Fruit fly (Drosophila melanogaster) whole organism, embryonic: ENCODE data around the gene Mst85C.
A peak's percentile ranks its signal among the peaks of the same experiment; 100 is the strongest.

Source experiments
- Abd-B ChIP-seq: fragments of 200-800 bp; sonication (Bioruptor generic); optimal IDR thresholded peaks from 2 replicates; lab custom pipeline; 2018; ENCODE audit warnings: missing biosample characterization, mild to moderate bottlenecking, missing genetic modification characterization, moderate library complexity
- Awh ChIP-seq: fragments of 200-800 bp; sonication (Bioruptor generic); IDR thresholded peaks from 2 replicates; pipeline ENCODE4, ENCODE4 v1.3.6; 2022; ENCODE audit warnings: missing biosample characterization, missing genetic modification characterization
- B-H2 ChIP-seq: fragments of 200-800 bp; sonication (Bioruptor generic); optimal IDR thresholded peaks from 2 replicates; lab custom pipeline; 2018; ENCODE audit warnings: missing biosample characterization, mild to moderate bottlenecking, missing genetic modification characterization
- C15 ChIP-seq: fragments of 200-800 bp; sonication (Bioruptor generic); IDR thresholded peaks from 3 replicates; pipeline ENCODE4 v1.3.6; 2022; ENCODE audit warnings: missing biosample characterization, missing genetic modification characterization
- CG10366 ChIP-seq: fragments of 200-800 bp; sonication (Bioruptor generic); IDR thresholded peaks from 2 replicates; pipeline ENCODE4 v1.3.6; 2022; ENCODE audit warnings: missing biosample characterization, missing genetic modification characterization
- CG11696 ChIP-seq: fragments of 200-800 bp; sonication (Bioruptor generic); IDR thresholded peaks from 2 replicates; pipeline ENCODE4 v1.3.6; 2022; ENCODE audit warnings: missing biosample characterization, missing genetic modification characterization
- CG12155 ChIP-seq: fragments of 200-800 bp; sonication (Bioruptor generic); optimal IDR thresholded peaks from 3 replicates; lab custom pipeline; 2016; ENCODE audit warnings: missing biosample characterization, missing genetic modification characterization
- CG13624 ChIP-seq: fragments of 200-800 bp; sonication (Bioruptor generic); optimal IDR thresholded peaks from 2 replicates; lab custom pipeline; 2016; ENCODE audit warnings: missing biosample characterization, missing genetic modification characterization
- CG14014 ChIP-seq: fragments of 200-800 bp; sonication (Bioruptor generic); IDR thresholded peaks from 2 replicates; pipeline ENCODE4 v1.3.6; 2022; ENCODE audit warnings: missing biosample characterization, missing genetic modification characterization
- CG14710 ChIP-seq: fragments of 200-800 bp; sonication (Bioruptor generic); optimal IDR thresholded peaks from 3 replicates; lab custom pipeline; 2019; ENCODE audit warnings: missing biosample characterization, mild to moderate bottlenecking, missing genetic modification characterization, moderate library complexity
- CG1603 ChIP-seq: fragments of 200-800 bp; sonication (Bioruptor generic); optimal IDR thresholded peaks from 2 replicates; lab custom pipeline; 2019; ENCODE audit warnings: missing biosample characterization, mild to moderate bottlenecking, missing genetic modification characterization, moderate library complexity
- CG17328 ChIP-seq: fragments of 200-800 bp; sonication (Bioruptor generic); IDR thresholded peaks from 2 replicates; pipeline ENCODE4 v1.3.6; 2022; ENCODE audit warnings: missing biosample characterization, missing genetic modification characterization
- CG17359 ChIP-seq: fragments of 200-800 bp; sonication (Bioruptor generic); optimal IDR thresholded peaks from 3 replicates; lab custom pipeline; 2018; ENCODE audit warnings: missing biosample characterization, mild to moderate bottlenecking, missing genetic modification characterization, moderate library complexity
- CG17361 ChIP-seq: fragments of 200-800 bp; sonication (Bioruptor generic); IDR thresholded peaks from 3 replicates; pipeline ENCODE4 v1.3.6; 2022; ENCODE audit warnings: missing biosample characterization, missing genetic modification characterization
- CG18262 ChIP-seq: fragments of 200-800 bp; optimal IDR thresholded peaks from 3 replicates; lab custom pipeline; 2019; ENCODE audit warnings: missing biosample characterization, mild to moderate bottlenecking, missing genetic modification characterization, moderate library complexity
- CG2129 ChIP-seq: fragments of 200-800 bp; sonication (Bioruptor generic); IDR thresholded peaks from 2 replicates; pipeline ENCODE4 v1.3.6; 2022; ENCODE audit warnings: missing biosample characterization, missing genetic modification characterization; ENCODE audit not compliant: partially characterized antibody
- CG31388 ChIP-seq: fragments of 200-800 bp; sonication (Bioruptor generic); optimal IDR thresholded peaks from 2 replicates; lab custom pipeline; 2016; ENCODE audit warnings: missing biosample characterization, missing genetic modification characterization
- CG34224 ChIP-seq: fragments of 200-800 bp; sonication (Bioruptor generic); IDR thresholded peaks from 3 replicates; pipeline ENCODE4 v1.3.6; 2022; ENCODE audit warnings: missing biosample characterization, missing genetic modification characterization; ENCODE audit not compliant: partially characterized antibody
- CG6791 ChIP-seq: fragments of 200-800 bp; sonication (Bioruptor generic); IDR thresholded peaks from 3 replicates; pipeline ENCODE4 v1.3.6; 2022; ENCODE audit warnings: missing biosample characterization, missing genetic modification characterization; ENCODE audit not compliant: partially characterized antibody
- CG7357 ChIP-seq: fragments of 200-800 bp; sonication (Bioruptor generic); IDR thresholded peaks from 3 replicates; pipeline ENCODE4 v1.3.6; 2022; ENCODE audit warnings: missing biosample characterization, missing genetic modification characterization
- CG7963 ChIP-seq: fragments of 200-800 bp; sonication (Bioruptor generic); IDR thresholded peaks from 3 replicates; pipeline ENCODE4 v1.3.6; 2022; ENCODE audit warnings: missing biosample characterization, missing genetic modification characterization; ENCODE audit not compliant: partially characterized antibody
- CG7987 ChIP-seq: fragments of 200-800 bp; sonication (Bioruptor generic); optimal IDR thresholded peaks from 2 replicates; lab custom pipeline; 2018; ENCODE audit warnings: missing biosample characterization, mild to moderate bottlenecking, missing genetic modification characterization, moderate library complexity
- CG8388 ChIP-seq: fragments of 200-800 bp; sonication (Bioruptor generic); optimal IDR thresholded peaks from 2 replicates; lab custom pipeline; 2019; ENCODE audit warnings: missing biosample characterization, mild to moderate bottlenecking, missing genetic modification characterization, moderate library complexity
- CHES-1-like ChIP-seq: fragments of 200-800 bp; sonication (Bioruptor generic); optimal IDR thresholded peaks from 2 replicates; lab custom pipeline; 2016; ENCODE audit warnings: missing biosample characterization, missing genetic modification characterization
- Camta ChIP-seq: fragments of 200-800 bp; sonication (Bioruptor generic); optimal IDR thresholded peaks from 2 replicates; lab custom pipeline; 2016; ENCODE audit warnings: missing biosample characterization, missing genetic modification characterization
- Dek ChIP-seq: fragments of 200-800 bp; sonication (Bioruptor generic); optimal IDR thresholded peaks from 3 replicates; lab custom pipeline; 2019; ENCODE audit warnings: missing biosample characterization, mild to moderate bottlenecking, missing genetic modification characterization, moderate library complexity
- Doc3 ChIP-seq: fragments of 200-800 bp; sonication (Bioruptor generic); IDR thresholded peaks from 3 replicates; pipeline ENCODE4 v1.3.6; 2022; ENCODE audit warnings: missing biosample characterization, missing genetic modification characterization; ENCODE audit not compliant: partially characterized antibody
- Elba2 ChIP-seq: fragments of 200-800 bp; sonication (Bioruptor generic); optimal IDR thresholded peaks from 3 replicates; lab custom pipeline; 2016; ENCODE audit warnings: missing biosample characterization, missing genetic modification characterization
- Ets97D ChIP-seq: fragments of 200-800 bp; sonication (Bioruptor generic); optimal IDR thresholded peaks from 3 replicates; lab custom pipeline; 2016; ENCODE audit warnings: missing biosample characterization, missing genetic modification characterization
- HLH54F ChIP-seq: fragments of 200-800 bp; sonication (Bioruptor generic); optimal IDR thresholded peaks from 3 replicates; lab custom pipeline; 2016; ENCODE audit warnings: missing biosample characterization, missing genetic modification characterization
- MTF-1 ChIP-seq: fragments of 200-800 bp; sonication (Bioruptor generic); optimal IDR thresholded peaks from 2 replicates; lab custom pipeline; 2018; ENCODE audit warnings: missing biosample characterization, mild to moderate bottlenecking, missing genetic modification characterization, borderline replicate concordance
- Taf1 ChIP-seq: fragments of 200-800 bp; sonication (Bioruptor generic); IDR thresholded peaks from 2 replicates; pipeline ENCODE4 v1.3.6; 2022; ENCODE audit warnings: missing biosample characterization, missing genetic modification characterization
- Xbp1 ChIP-seq: fragments of 200-800 bp; sonication (Bioruptor generic); optimal IDR thresholded peaks from 3 replicates; lab custom pipeline; 2016; ENCODE audit warnings: missing biosample characterization, mild to moderate bottlenecking, missing genetic modification characterization
- bab2 ChIP-seq: fragments of 200-800 bp; sonication (Bioruptor generic); optimal IDR thresholded peaks from 2 replicates; lab custom pipeline; 2016; ENCODE audit warnings: missing biosample characterization, missing genetic modification characterization
- cg ChIP-seq: fragments of 200-800 bp; sonication (Bioruptor generic); optimal IDR thresholded peaks from 3 replicates; lab custom pipeline; 2019; ENCODE audit warnings: missing biosample characterization, mild to moderate bottlenecking, missing genetic modification characterization, moderate library complexity
- chinmo ChIP-seq: fragments of 200-800 bp; sonication (Bioruptor generic); IDR thresholded peaks from 4 replicates; pipeline ENCODE4 v1.3.6; 2022; ENCODE audit warnings: missing biosample characterization, missing genetic modification characterization; ENCODE audit not compliant: partially characterized antibody
- dysf ChIP-seq: fragments of 200-800 bp; sonication (Bioruptor generic); IDR thresholded peaks from 3 replicates; pipeline ENCODE4 v1.3.6; 2022; ENCODE audit warnings: missing biosample characterization, missing genetic modification characterization
- fd102C ChIP-seq: fragments of 200-800 bp; sonication (Bioruptor generic); optimal IDR thresholded peaks from 2 replicates; lab custom pipeline; 2018; ENCODE audit warnings: missing biosample characterization, mild to moderate bottlenecking, missing genetic modification characterization, moderate library complexity
- grau ChIP-seq: fragments of 200-800 bp; optimal IDR thresholded peaks from 3 replicates; lab custom pipeline; 2019; ENCODE audit warnings: missing biosample characterization, mild to moderate bottlenecking, missing genetic modification characterization, moderate library complexity
- ken ChIP-seq: fragments of 200-800 bp; sonication (Bioruptor generic); IDR thresholded peaks from 3 replicates; pipeline ENCODE4 v1.3.6; 2022; ENCODE audit warnings: missing biosample characterization, missing genetic modification characterization
- lilli ChIP-seq: fragments of 200-800 bp; sonication (Bioruptor generic); optimal IDR thresholded peaks from 3 replicates; lab custom pipeline; 2016; ENCODE audit warnings: missing biosample characterization, missing genetic modification characterization
- lola ChIP-seq, 3 experiments: fragments of >200 bp in 2 of 3; fragments of 200-800 bp in 1 of 3; sonication (Bioruptor generic) in 1 of 3; optimal IDR thresholded peaks; 2 replicates each; lab custom pipeline; 2017 to 2019; ENCODE audit warnings: missing biosample characterization in 3 of 3, missing genetic modification characterization in 3 of 3, mild to moderate bottlenecking in 1 of 3, moderate library complexity in 1 of 3
- nerfin-1 ChIP-seq: fragments of 200-800 bp; sonication (Bioruptor generic); optimal IDR thresholded peaks from 3 replicates; lab custom pipeline; 2019; ENCODE audit warnings: missing biosample characterization, mild to moderate bottlenecking, missing genetic modification characterization, moderate library complexity
- nmo ChIP-seq: fragments of 200-800 bp; sonication (Bioruptor generic); optimal IDR thresholded peaks from 2 replicates; lab custom pipeline; 2018; ENCODE audit warnings: missing biosample characterization, mild to moderate bottlenecking, missing genetic modification characterization, moderate library complexity
- pzg ChIP-seq: fragments of 200-800 bp; sonication (Bioruptor generic); optimal IDR thresholded peaks from 3 replicates; lab custom pipeline; 2018; ENCODE audit warnings: missing biosample characterization, mild to moderate bottlenecking, missing genetic modification characterization, moderate library complexity
- ranshi ChIP-seq: fragments of 200-800 bp; sonication (Bioruptor generic); IDR thresholded peaks from 2 replicates; pipeline ENCODE4 v1.3.6; 2022; ENCODE audit warnings: missing biosample characterization, missing genetic modification characterization
- sima ChIP-seq: fragments of 200-800 bp; sonication (Bioruptor generic); optimal IDR thresholded peaks from 2 replicates; lab custom pipeline; 2016; ENCODE audit warnings: missing biosample characterization, missing genetic modification characterization
- stwl ChIP-seq: fragments of 200-800 bp; sonication (Bioruptor generic); optimal IDR thresholded peaks from 3 replicates; lab custom pipeline; 2018; ENCODE audit warnings: missing biosample characterization, mild to moderate bottlenecking, missing genetic modification characterization, moderate library complexity
- zf30C ChIP-seq: fragments of 200-800 bp; sonication (Bioruptor generic); optimal IDR thresholded peaks from 3 replicates; lab custom pipeline; 2018; ENCODE audit warnings: missing biosample characterization, mild to moderate bottlenecking, missing genetic modification characterization

The Mst85C gene

dm6 chr3R:9038652-9039051 lies 9.8 kb upstream of the Mst85C start, which contains the start of gene hyx (continued):
- peak; percentile 32 for TF ChIP-seq CG14710 (tag; lab: Kevin White, UChicago)
- TF ChIP-seq Abd-B (GFP tag; lab: Kevin White, UChicago): no peak
- TF ChIP-seq Camta: peak; percentile 47
- peak; percentile 45 for TF ChIP-seq stwl (tag; lab: Kevin White, UChicago)
- TF ChIP-seq CG6791 (GFP tag; lab: Robert Waterston, UW): peak; percentile 79
- TF ChIP-seq HLH54F (GFP tag; lab: Kevin White, UChicago): peak; percentile 13
- TF ChIP-seq zf30C (GFP tag; lab: Kevin White, UChicago): no peak
- TF ChIP-seq CG7987 (GFP tag; lab: Kevin White, UChicago): peak; percentile 11
- TF ChIP-seq Dek (tag; lab: Kevin White, UChicago): peak; percentile 41
- peak; percentile 30; the same call in 1 of the 2 replicates for TF ChIP-seq CG14014 (GFP tag; lab: Robert Waterston, UW)
- TF ChIP-seq CG12155 (GFP tag; lab: Kevin White, UChicago): peak; percentile 87
- TF ChIP-seq CG8388 (GFP tag; lab: Kevin White, UChicago): peak; percentile 41
- TF ChIP-seq B-H2 (GFP tag; lab: Kevin White, UChicago): peak; percentile 60
- peak; percentile 91 for TF ChIP-seq nerfin-1
- peak; percentile 86 for TF ChIP-seq CG34224 (GFP tag; lab: Robert Waterston, UW)
- peak; percentile 32 for TF ChIP-seq Ets97D (GFP tag; lab: Kevin White, UChicago)
- TF ChIP-seq CG17328 (GFP tag; lab: Robert Waterston, UW): 0 out of 2 replicates have a peak, but pooled peaks have one; percentile 7
- TF ChIP-seq CG31388: no peak
- TF ChIP-seq CG13624 (GFP tag; lab: Kevin White, UChicago): peak; percentile 49
- TF ChIP-seq grau: peak; percentile 53
- TF ChIP-seq ranshi: peak; percentile 37; the same call in 1 of the 2 replicates
- TF ChIP-seq CG7963: peak; percentile 38; the same call in 1 of the 3 replicates
- TF ChIP-seq Elba2: peak; percentile 94
- peak; percentile 55 for TF ChIP-seq CHES-1-like (GFP tag; lab: Kevin White, UChicago)
- TF ChIP-seq CG17361 (GFP tag; lab: Robert Waterston, UW): 0 out of 3 replicates have a peak, but pooled peaks have one; percentile 15
- no peak for TF ChIP-seq C15 (GFP tag; lab: Robert Waterston, UW)
- TF ChIP-seq chinmo (GFP tag; lab: Robert Waterston, UW): peak; percentile 78; the same call in 3 of the 4 replicates
- 0 out of 2 replicates have a peak, but pooled peaks have one; percentile 41 for TF ChIP-seq Taf1
- peak; percentile 82 for TF ChIP-seq CG2129 (GFP tag; lab: Robert Waterston, UW)
- TF ChIP-seq CG17359 (tag; lab: Kevin White, UChicago): peak; percentile 44
- peak; percentile 54 for TF ChIP-seq pzg
- TF ChIP-seq CG10366 (GFP tag; lab: Robert Waterston, UW): peak; percentile 31; the same call in 1 of the 2 replicates
- TF ChIP-seq CG7357: no peak
- peak; percentile 24 for TF ChIP-seq bab2
- TF ChIP-seq lola (GFP tag; optimal IDR thresholded peaks at IDR 0.05; lab: Kevin White, UChicago): peak in 1 of 3 experiments; percentile 19
- peak; percentile 41 for TF ChIP-seq CG18262 (tag; lab: Kevin White, UChicago)
- TF ChIP-seq lilli: peak; percentile 73
- TF ChIP-seq Doc3: peak; percentile 88
- TF ChIP-seq fd102C (GFP tag; lab: Kevin White, UChicago): peak; percentile 7
- peak; percentile 47 for TF ChIP-seq Xbp1 (GFP tag; lab: Kevin White, UChicago)
- peak; percentile 81 for TF ChIP-seq cg (GFP tag; lab: Kevin White, UChicago)
- no peak for TF ChIP-seq Awh (GFP tag; lab: Robert Waterston, UW)
- peak; percentile 27 for TF ChIP-seq nmo (GFP tag; lab: Kevin White, UChicago)
- TF ChIP-seq dysf (GFP tag; lab: Robert Waterston, UW): 0 out of 3 replicates have a peak, but pooled peaks have one; percentile 28
- no peak for TF ChIP-seq sima
- 0 out of 3 replicates have a peak, but pooled peaks have one; percentile 24 for TF ChIP-seq ken (GFP tag; lab: Robert Waterston, UW)
- TF ChIP-seq MTF-1 (GFP tag; lab: Kevin White, UChicago): no peak
- peak; percentile 62 for TF ChIP-seq CG1603 (tag; lab: Kevin White, UChicago)
- no peak for TF ChIP-seq CG11696
